Fruit fly (Drosophila melanogaster) whole organism, embryonic: ENCODE results near the gene kraken.

Source experiments
- Ada2b ChIP-seq: fragments of 200-800 bp; sonication (Bioruptor generic); IDR thresholded peaks from 2 replicates; pipeline ENCODE4 v1.3.6; 2022; ENCODE audit warnings: missing biosample characterization, missing genetic modification characterization
- CG10366 ChIP-seq: fragments of 200-800 bp; sonication (Bioruptor generic); IDR thresholded peaks from 2 replicates; pipeline ENCODE4 v1.3.6; 2022; ENCODE audit warnings: missing biosample characterization, missing genetic modification characterization
- CG11398 ChIP-seq: fragments of 200-800 bp; sonication (Bioruptor generic); optimal IDR thresholded peaks from 2 replicates; lab custom pipeline; 2016; ENCODE audit warnings: missing biosample characterization, missing genetic modification characterization
- CG11696 ChIP-seq: fragments of 200-800 bp; sonication (Bioruptor generic); IDR thresholded peaks from 2 replicates; pipeline ENCODE4 v1.3.6; 2022; ENCODE audit warnings: missing biosample characterization, missing genetic modification characterization
- CG12104 ChIP-seq: fragments of 200-800 bp; sonication (Bioruptor generic); optimal IDR thresholded peaks from 3 replicates; lab custom pipeline; 2016; ENCODE audit warnings: missing biosample characterization, missing genetic modification characterization
- CG1233 ChIP-seq: fragments of 200-800 bp; sonication (Bioruptor generic); optimal IDR thresholded peaks from 4 replicates; lab custom pipeline; 2018; ENCODE audit warnings: missing biosample characterization, mild to moderate bottlenecking, missing genetic modification characterization
- CG12659 ChIP-seq: fragments of 200-800 bp; sonication (Bioruptor generic); optimal IDR thresholded peaks from 3 replicates; lab custom pipeline; 2017; ENCODE audit warnings: mild to moderate bottlenecking, missing biosample characterization, missing genetic modification reagents, missing genetic modification characterization
- CG15479 ChIP-seq: fragments of 200-800 bp; sonication (Bioruptor generic); optimal IDR thresholded peaks from 3 replicates; lab custom pipeline; 2019; ENCODE audit warnings: missing biosample characterization, mild to moderate bottlenecking, missing genetic modification characterization, moderate library complexity
- CG17568 ChIP-seq: fragments of 200-800 bp; sonication (Bioruptor generic); optimal IDR thresholded peaks from 2 replicates; lab custom pipeline; 2018; ENCODE audit warnings: missing biosample characterization, mild to moderate bottlenecking, missing genetic modification characterization, moderate library complexity
- CG30431 ChIP-seq: fragments of 200-800 bp; sonication (Bioruptor generic); optimal IDR thresholded peaks from 2 replicates; lab custom pipeline; 2017; ENCODE audit warnings: missing biosample characterization, missing genetic modification characterization
- CG32767 ChIP-seq: fragments of 200-800 bp; sonication (Bioruptor generic); IDR thresholded peaks from 2 replicates; pipeline ENCODE4 v1.3.6; 2022; ENCODE audit warnings: missing biosample characterization, missing genetic modification characterization
- CG33557 ChIP-seq: fragments of 200-800 bp; sonication (Bioruptor generic); optimal IDR thresholded peaks from 2 replicates; lab custom pipeline; 2019; ENCODE audit warnings: missing biosample characterization, mild to moderate bottlenecking, missing genetic modification characterization, moderate library complexity
- CG3407 ChIP-seq: fragments of 200-800 bp; sonication (Bioruptor generic); optimal IDR thresholded peaks from 2 replicates; lab custom pipeline; 2018; ENCODE audit warnings: missing biosample characterization, mild to moderate bottlenecking, missing genetic modification characterization
- CG34224 ChIP-seq: fragments of 200-800 bp; sonication (Bioruptor generic); IDR thresholded peaks from 3 replicates; pipeline ENCODE4 v1.3.6; 2022; ENCODE audit warnings: missing biosample characterization, missing genetic modification characterization; ENCODE audit not compliant: partially characterized antibody
- CG34376 ChIP-seq: fragments of 200-800 bp; sonication (Bioruptor generic); optimal IDR thresholded peaks from 2 replicates; lab custom pipeline; 2018; ENCODE audit warnings: missing biosample characterization, mild to moderate bottlenecking, missing genetic modification characterization
- CG4707 ChIP-seq: fragments of 200-800 bp; sonication (Bioruptor generic); optimal IDR thresholded peaks from 2 replicates; lab custom pipeline; 2018; ENCODE audit warnings: missing biosample characterization, mild to moderate bottlenecking, missing genetic modification characterization, moderate library complexity
- CG6254 ChIP-seq: fragments of 200-800 bp; sonication (Bioruptor generic); optimal IDR thresholded peaks from 3 replicates; lab custom pipeline; 2017; ENCODE audit warnings: mild to moderate bottlenecking, missing biosample characterization, missing genetic modification reagents, missing genetic modification characterization
- CG6683 ChIP-seq: fragments of 200-800 bp; sonication (Bioruptor generic); optimal IDR thresholded peaks from 2 replicates; lab custom pipeline; 2017; ENCODE audit warnings: missing biosample characterization, mild to moderate bottlenecking, missing genetic modification characterization, missing genetic modification reagents
- CG8290 ChIP-seq, 3 experiments: fragments of 200-800 bp; sonication (Bioruptor generic); optimal IDR thresholded peaks; 2 replicates each; lab custom pipeline; 2016 to 2019; ENCODE audit warnings: missing biosample characterization in 3 of 3, missing genetic modification characterization in 3 of 3, mild to moderate bottlenecking in 2 of 3, moderate library complexity in 1 of 3
- CG8478 ChIP-seq: fragments of >200 bp; optimal IDR thresholded peaks from 2 replicates; lab custom pipeline; 2018
- Dfd ChIP-seq, 2 experiments: fragments of >200 bp; optimal IDR thresholded peaks; 2 replicates each; lab custom pipeline; 2017; ENCODE audit warnings: missing biosample characterization in 2 of 2, missing genetic modification characterization in 2 of 2
- Gug ChIP-seq: fragments of 200-800 bp; sonication (Bioruptor generic); IDR thresholded peaks from 4 replicates; pipeline ENCODE4 v1.3.6; 2022; ENCODE audit warnings: missing biosample characterization, missing genetic modification characterization
- HLH4C ChIP-seq: fragments of 200-800 bp; sonication (Bioruptor generic); IDR thresholded peaks from 3 replicates; pipeline ENCODE4 v1.3.6; 2022; ENCODE audit warnings: missing biosample characterization, missing genetic modification characterization; ENCODE audit not compliant: partially characterized antibody
- MESR4 ChIP-seq: fragments of 200-800 bp; sonication (Bioruptor generic); optimal IDR thresholded peaks from 2 replicates; lab custom pipeline; 2018; ENCODE audit warnings: missing biosample characterization, mild to moderate bottlenecking, missing genetic modification characterization, moderate library complexity
- Max ChIP-seq: fragments of 200-800 bp; sonication (Bioruptor generic); optimal IDR thresholded peaks from 2 replicates; lab custom pipeline; 2016; ENCODE audit warnings: missing biosample characterization, mild to moderate bottlenecking, missing genetic modification characterization
- NfI ChIP-seq: fragments of 200-800 bp; sonication (Bioruptor generic); optimal IDR thresholded peaks from 3 replicates; lab custom pipeline; 2018; ENCODE audit warnings: missing biosample characterization, mild to moderate bottlenecking, missing genetic modification characterization, moderate library complexity
- Side ChIP-seq: fragments of 200-800 bp; sonication (Bioruptor generic); optimal IDR thresholded peaks from 2 replicates; lab custom pipeline; 2016; ENCODE audit warnings: missing biosample characterization, missing genetic modification characterization
- Sin3A ChIP-seq: fragments of >200 bp; optimal IDR thresholded peaks from 2 replicates; lab custom pipeline; 2018
- bbx ChIP-seq: fragments of 200-800 bp; sonication (Bioruptor generic); IDR thresholded peaks from 2 replicates; pipeline ENCODE4 v1.3.6; 2022; ENCODE audit warnings: missing biosample characterization, missing genetic modification characterization; ENCODE audit not compliant: partially characterized antibody
- da ChIP-seq: fragments of 200-800 bp; sonication (Bioruptor generic); optimal IDR thresholded peaks from 2 replicates; lab custom pipeline; 2016; ENCODE audit warnings: missing biosample characterization, missing genetic modification characterization
- fu2 ChIP-seq: fragments of 200-800 bp; sonication (Bioruptor generic); optimal IDR thresholded peaks from 2 replicates; lab custom pipeline; 2016; ENCODE audit warnings: missing biosample characterization, missing genetic modification characterization
- grn ChIP-seq: fragments of 200-800 bp; sonication (Bioruptor generic); optimal IDR thresholded peaks from 3 replicates; lab custom pipeline; 2017; ENCODE audit warnings: missing biosample characterization, missing genetic modification characterization
- ham ChIP-seq: fragments of 200-800 bp; sonication (Bioruptor generic); IDR thresholded peaks from 2 replicates; pipeline ENCODE4 v1.3.6; 2022; ENCODE audit warnings: missing biosample characterization, missing genetic modification characterization
- hbn ChIP-seq: fragments of 200-800 bp; sonication (Bioruptor generic); IDR thresholded peaks from 2 replicates; pipeline ENCODE4 v1.3.6; 2022; ENCODE audit warnings: missing biosample characterization, missing genetic modification characterization; ENCODE audit not compliant: partially characterized antibody
- ken ChIP-seq: fragments of 200-800 bp; sonication (Bioruptor generic); IDR thresholded peaks from 3 replicates; pipeline ENCODE4 v1.3.6; 2022; ENCODE audit warnings: missing biosample characterization, missing genetic modification characterization
- nau ChIP-seq: fragments of 200-800 bp; sonication (Bioruptor generic); optimal IDR thresholded peaks from 3 replicates; lab custom pipeline; 2017; ENCODE audit warnings: missing biosample characterization, mild to moderate bottlenecking, missing genetic modification characterization, missing genetic modification reagents
- nerfin-1 ChIP-seq: fragments of 200-800 bp; sonication (Bioruptor generic); optimal IDR thresholded peaks from 3 replicates; lab custom pipeline; 2019; ENCODE audit warnings: missing biosample characterization, mild to moderate bottlenecking, missing genetic modification characterization, moderate library complexity
- org-1 ChIP-seq: fragments of 200-800 bp; sonication (Bioruptor generic); optimal IDR thresholded peaks from 2 replicates; lab custom pipeline; 2017; ENCODE audit warnings: missing biosample characterization, missing genetic modification characterization
- pho ChIP-seq: fragments of 200-800 bp; sonication (Bioruptor generic); optimal IDR thresholded peaks from 2 replicates; lab custom pipeline; 2016; ENCODE audit warnings: missing biosample characterization, missing genetic modification characterization
- psq ChIP-seq: fragments of 200-800 bp; sonication (Bioruptor generic); optimal IDR thresholded peaks from 2 replicates; lab custom pipeline; 2017; ENCODE audit warnings: missing biosample characterization, missing genetic modification characterization
- ro ChIP-seq: fragments of 200-800 bp; sonication (Bioruptor generic); IDR thresholded peaks from 2 replicates; pipeline ENCODE4 v1.3.6; 2022; ENCODE audit warnings: missing biosample characterization, missing genetic modification characterization
- salm ChIP-seq: fragments of 200-800 bp; sonication (Bioruptor generic); optimal IDR thresholded peaks from 2 replicates; lab custom pipeline; 2018; ENCODE audit warnings: missing biosample characterization, mild to moderate bottlenecking, missing genetic modification characterization
- schlank ChIP-seq: fragments of 200-800 bp; sonication (Bioruptor generic); optimal IDR thresholded peaks from 2 replicates; lab custom pipeline; 2018; ENCODE audit warnings: missing biosample characterization, mild to moderate bottlenecking, missing genetic modification characterization
- sima ChIP-seq: fragments of 200-800 bp; sonication (Bioruptor generic); optimal IDR thresholded peaks from 2 replicates; lab custom pipeline; 2016; ENCODE audit warnings: missing biosample characterization, missing genetic modification characterization
- ssp ChIP-seq: fragments of 200-800 bp; sonication (Bioruptor generic); IDR thresholded peaks from 2 replicates; pipeline ENCODE4 v1.3.6; 2022; ENCODE audit warnings: missing biosample characterization, missing genetic modification characterization
- sug ChIP-seq: fragments of 200-800 bp; optimal IDR thresholded peaks from 2 replicates; lab custom pipeline; 2019; ENCODE audit warnings: missing biosample characterization, mild to moderate bottlenecking, missing genetic modification characterization, moderate library complexity
- toy ChIP-seq: fragments of 200-800 bp; sonication (Bioruptor generic); IDR thresholded peaks from 2 replicates; pipeline ENCODE4 v1.3.6; 2022; ENCODE audit warnings: missing biosample characterization, missing genetic modification characterization
- tup ChIP-seq: fragments of 200-800 bp; sonication (Bioruptor generic); optimal IDR thresholded peaks from 2 replicates; lab custom pipeline; 2016; ENCODE audit warnings: missing biosample characterization, mild to moderate bottlenecking, missing genetic modification characterization, moderate library complexity
- unc-4 ChIP-seq: fragments of 200-800 bp; sonication (Bioruptor generic); IDR thresholded peaks from 2 replicates; pipeline ENCODE4 v1.3.6; 2022; ENCODE audit warnings: missing biosample characterization, missing genetic modification characterization; ENCODE audit not compliant: partially characterized antibody

kraken gene

dm6 chr2L:845341-846004 lies 7.1 kb upstream of the kraken start (continued):
- peak; percentile 64 for TF ChIP-seq CG12104
- no peak for TF ChIP-seq HLH4C (GFP tag; lab: Robert Waterston, UW)
- peak; percentile 57 for TF ChIP-seq CG8290 (GFP tag; optimal IDR thresholded peaks at IDR 0.05; lab: Kevin White, UChicago)
- peak in 1 of 2 experiments; percentile 97 for TF ChIP-seq CG8290 (tag; optimal IDR thresholded peaks at IDR 0.05; lab: Kevin White, UChicago)
- peak; percentile 79 for TF ChIP-seq schlank (tag; lab: Kevin White, UChicago)
- peak; percentile 90 for TF ChIP-seq nau
- no peak; the same call in 1 of the 2 replicates for TF ChIP-seq toy (GFP tag; lab: Robert Waterston, UW)
- TF ChIP-seq hbn: no peak
- peak; percentile 53 for TF ChIP-seq psq
- TF ChIP-seq tup: no peak
- TF ChIP-seq sug (tag; lab: Kevin White, UChicago): peak; percentile 75
- peak; percentile 75 for TF ChIP-seq CG30431 (GFP tag; lab: Kevin White, UChicago)
- peak; percentile 33 for TF ChIP-seq MESR4 (GFP tag; lab: Kevin White, UChicago)
- peak; percentile 80 for TF ChIP-seq fu2 (GFP tag; lab: Kevin White, UChicago)
- TF ChIP-seq grn (GFP tag; lab: Kevin White, UChicago): no peak
- peak; percentile 62 for TF ChIP-seq da (GFP tag; lab: Kevin White, UChicago)
- TF ChIP-seq CG6683: peak; percentile 65
- TF ChIP-seq CG4707 (GFP tag; lab: Kevin White, UChicago): peak; percentile 75
- TF ChIP-seq CG34376 (GFP tag; lab: Kevin White, UChicago): peak; percentile 67
- TF ChIP-seq CG34224 (GFP tag; lab: Robert Waterston, UW): no peak
- peak; percentile 74 for TF ChIP-seq CG6254 (GFP tag; lab: Kevin White, UChicago)
- peak; percentile 59 for TF ChIP-seq salm
- no peak for TF ChIP-seq CG15479 (GFP tag; lab: Kevin White, UChicago)
- peak; percentile 81 for TF ChIP-seq org-1 (GFP tag; lab: Kevin White, UChicago)
- TF ChIP-seq ssp (GFP tag; lab: Robert Waterston, UW): peak; percentile 80
- peak; percentile 78 for TF ChIP-seq ro (GFP tag; lab: Robert Waterston, UW)
- TF ChIP-seq CG33557 (GFP tag; lab: Kevin White, UChicago): no peak
- TF ChIP-seq CG3407 (GFP tag; lab: Kevin White, UChicago): peak; percentile 78
- TF ChIP-seq Side (GFP tag; lab: Kevin White, UChicago): peak; percentile 88
- TF ChIP-seq CG32767 (GFP tag; lab: Robert Waterston, UW): peak; percentile 83
- TF ChIP-seq NfI (GFP tag; lab: Kevin White, UChicago): peak; percentile 92
- peak; percentile 88 for TF ChIP-seq Ada2b (GFP tag; lab: Robert Waterston, UW)
- TF ChIP-seq CG1233 (GFP tag; lab: Kevin White, UChicago): peak; percentile 72
- no peak for TF ChIP-seq unc-4
- TF ChIP-seq ham (GFP tag; lab: Robert Waterston, UW): peak; percentile 49; the same call in 1 of the 2 replicates
- no peak for TF ChIP-seq CG8478 (lab: Kevin White, UChicago)
- peak; percentile 85 for TF ChIP-seq pho (GFP tag; lab: Kevin White, UChicago)
- TF ChIP-seq sima (GFP tag; lab: Kevin White, UChicago): peak; percentile 50
- TF ChIP-seq nerfin-1 (tag; lab: Kevin White, UChicago): peak; percentile 71
- TF ChIP-seq Max (GFP tag; lab: Kevin White, UChicago): peak; percentile 62
- TF ChIP-seq Dfd (GFP tag; optimal IDR thresholded peaks at IDR 0.05; lab: Kevin White, UChicago): no peak
- peak; percentile 90 for TF ChIP-seq ken
- TF ChIP-seq CG12659: peak; percentile 92
- peak; percentile 92 for TF ChIP-seq CG10366 (GFP tag; lab: Robert Waterston, UW)
- peak; percentile 75 for TF ChIP-seq CG11696 (GFP tag; lab: Robert Waterston, UW)
- TF ChIP-seq CG11398: peak; percentile 71
- peak; percentile 84 for TF ChIP-seq CG17568 (GFP tag; lab: Kevin White, UChicago)
- TF ChIP-seq Sin3A (lab: Kevin White, UChicago): no peak
- no peak for TF ChIP-seq bbx
- peak; percentile 88; the same call in 3 of the 4 replicates for TF ChIP-seq Gug (GFP tag; lab: Robert Waterston, UW)
